Fruit fly (Drosophila melanogaster) whole organism, prepupa: Measurements from ENCODE around the gene Qsox4.

ENCODE experiments used
- CG3032 ChIP-seq: fragments of 200-800 bp; optimal IDR thresholded peaks from 2 replicates; lab custom pipeline; 2019; ENCODE audit warnings: missing biosample characterization, mild to moderate bottlenecking, missing genetic modification characterization, moderate library complexity
- Gug ChIP-seq: fragments of 200-800 bp; sonication (Bioruptor generic); IDR thresholded peaks from 2 replicates; pipeline ENCODE4 v1.3.6; 2022; ENCODE audit warnings: missing biosample characterization, missing genetic modification characterization
- OdsH ChIP-seq: fragments of 200-800 bp; sonication (Bioruptor generic); optimal IDR thresholded peaks from 3 replicates; lab custom pipeline; 2016; ENCODE audit warnings: missing biosample characterization, missing genetic modification characterization
- esn ChIP-seq: fragments of 200-800 bp; sonication (Bioruptor generic); optimal IDR thresholded peaks from 2 replicates; lab custom pipeline; 2016; ENCODE audit warnings: missing biosample characterization, mild to moderate bottlenecking, missing genetic modification characterization, moderate library complexity
- pdm3 ChIP-seq: fragments of 200-800 bp; sonication (Bioruptor generic); optimal IDR thresholded peaks from 3 replicates; lab custom pipeline; 2016; ENCODE audit warnings: missing biosample characterization, missing genetic modification characterization
- svp ChIP-seq: fragments of 200-800 bp; sonication (Bioruptor generic); peaks from one replicate; lab custom pipeline; 2016; ENCODE audit warnings: missing biosample characterization, missing genetic modification characterization

dm6 chr3R:23730472-23730801 lies 27.9 kb downstream of the Qsox4 start:
- TF ChIP-seq CG3032 (tag; lab: Kevin White, UChicago) (no peak), OdsH (GFP tag; lab: Kevin White, UChicago) (no peak), pdm3 (GFP tag; lab: Kevin White, UChicago) (no peak), Gug (GFP tag; lab: Robert Waterston, UW) (no peak), esn (GFP tag; lab: Kevin White, UChicago) (no peak), svp (GFP tag; lab: Kevin White, UChicago) (peak; percentile 74)
